Fruit fly (Drosophila melanogaster): Measurements from ENCODE around the gene CG4115.

DNA sequence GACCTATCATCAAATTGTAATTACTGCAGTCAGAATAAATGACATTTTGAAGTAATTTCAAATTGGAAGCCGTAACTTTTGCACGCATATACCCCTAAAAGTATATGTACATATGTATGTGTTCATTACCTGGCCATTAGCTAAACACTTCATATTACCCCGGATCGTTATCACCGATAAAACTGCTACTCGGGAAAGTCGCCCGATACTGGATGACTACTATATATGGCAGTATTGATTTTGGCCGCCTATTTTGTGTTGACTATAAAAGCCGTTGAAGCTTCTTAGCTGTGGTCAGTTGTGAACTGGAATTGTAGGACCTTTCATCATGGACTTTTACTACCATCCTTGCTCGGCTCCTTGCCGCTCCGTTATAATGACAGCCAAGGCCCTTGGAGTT, 19.9 kb downstream of the CG4115 start, which contains the start of gene GstD8:
- no peak for TF ChIP-seq CG8478 (optimal IDR thresholded peaks at IDR 0.05)
- TF ChIP-seq pan (optimal IDR thresholded peaks at IDR 0.05), result no peak
- no peak for TF ChIP-seq Dll (optimal IDR thresholded peaks at IDR 0.05)
- no peak for TF ChIP-seq psq (optimal IDR thresholded peaks at IDR 0.05)
- TF ChIP-seq EcR (GFP tag; optimal IDR thresholded peaks at IDR 0.05), result no peak
